Worm (Caenorhabditis elegans): ENCODE results near the gene parn-1.

DNA sequence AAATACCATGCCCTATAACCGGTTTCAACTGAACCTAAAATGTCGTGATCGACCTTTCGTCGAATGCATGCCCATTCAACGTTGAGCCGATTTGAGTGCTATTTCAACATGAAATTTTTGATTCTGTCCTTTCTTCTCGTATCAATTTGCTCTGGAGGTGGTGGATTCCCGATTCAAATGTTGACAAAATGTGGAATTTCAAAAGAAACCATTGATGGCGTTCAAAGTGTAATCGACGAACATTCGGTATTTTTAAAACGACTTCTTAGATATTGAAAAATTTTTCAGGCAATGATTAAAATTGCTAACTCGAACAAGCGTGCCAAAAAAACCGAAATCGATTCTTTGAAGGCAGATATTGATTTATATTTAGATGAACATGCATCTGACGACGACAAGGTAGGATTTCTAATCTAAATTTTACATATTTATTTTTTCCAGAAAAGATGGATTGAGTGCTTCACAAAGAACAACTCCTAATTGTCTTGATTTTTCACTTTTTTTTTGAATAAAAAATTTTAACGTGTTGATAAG lies 32.1 kb upstream of the parn-1 start, which contains the start of gene R11D1.13:
- TF ChIP-seq him-1 (tag; optimal IDR thresholded peaks at IDR 0.05) (no peak), W03F9.2 (tag; optimal IDR thresholded peaks at IDR 0.05) (no peak), dao-5 (tag; optimal IDR thresholded peaks at IDR 0.05) (no peak)
